Fruit fly (Drosophila melanogaster): Measurements from ENCODE around the gene CG11927.

Gene CG11927

dm6 chr2L:4820448-4821318 lies 26.9 kb upstream of the CG11927 start (continued):
- peak; percentile 18 for TF ChIP-seq chn (GFP tag; optimal IDR thresholded peaks at IDR 0.05)
- TF ChIP-seq prd (optimal IDR thresholded peaks at IDR 0.05), result no peak
- TF ChIP-seq prd (GFP tag; IDR thresholded peaks at IDR 0.05), result peak; percentile 77
- TF ChIP-seq fd96Cb (tag; optimal IDR thresholded peaks at IDR 0.05), result peak; percentile 20
- TF ChIP-seq slp2 (GFP tag; optimal IDR thresholded peaks at IDR 0.05), result peak; percentile 51
- no peak for TF ChIP-seq gce (GFP tag; IDR thresholded peaks at IDR 0.05)
- TF ChIP-seq CG13624 (GFP tag; optimal IDR thresholded peaks at IDR 0.05), result no peak
- peak; percentile 19 for TF ChIP-seq slou (GFP tag; optimal IDR thresholded peaks at IDR 0.05)
- peak; percentile 42 for TF ChIP-seq CG13424 (tag; optimal IDR thresholded peaks at IDR 0.05)
- peak; percentile 24 for TF ChIP-seq jing (GFP tag; optimal IDR thresholded peaks at IDR 0.05)
- TF ChIP-seq Dbx (GFP tag; IDR thresholded peaks at IDR 0.05), result 0 out of 3 replicates have a peak, but pooled peaks have one; percentile 19
- TF ChIP-seq CG4404 (GFP tag; IDR thresholded peaks at IDR 0.05), result peak; percentile 25
- no peak for TF ChIP-seq Elba2 (GFP tag; optimal IDR thresholded peaks at IDR 0.05)
- TF ChIP-seq CG16815 (GFP tag; optimal IDR thresholded peaks at IDR 0.05), result peak; percentile 44
- peak; percentile 10 for TF ChIP-seq CG33557 (GFP tag; optimal IDR thresholded peaks at IDR 0.05)
- no peak for TF ChIP-seq MTF-1 (GFP tag; optimal IDR thresholded peaks at IDR 0.05; ENCODE audit: borderline replicate concordance)
- TF ChIP-seq Rx (GFP tag; IDR thresholded peaks at IDR 0.05), result peak; percentile 57
- TF ChIP-seq cato (GFP tag; optimal IDR thresholded peaks at IDR 0.05; ENCODE audit: borderline replicate concordance), result peak; percentile 24
- peak; percentile 68 for TF ChIP-seq fd102C (GFP tag; optimal IDR thresholded peaks at IDR 0.05)
- peak; percentile 65 for TF ChIP-seq CG6689 (GFP tag; IDR thresholded peaks at IDR 0.05)
- TF ChIP-seq lmd (GFP tag; IDR thresholded peaks at IDR 0.05), result peak; percentile 50
- peak; percentile 31 for TF ChIP-seq CG30020 (tag; optimal IDR thresholded peaks at IDR 0.05)
- TF ChIP-seq peb (GFP tag; IDR thresholded peaks at IDR 0.05), result peak; percentile 66
- no peak for TF ChIP-seq tup (GFP tag; optimal IDR thresholded peaks at IDR 0.05)
- TF ChIP-seq sisA (GFP tag; IDR thresholded peaks at IDR 0.05), result peak; percentile 39
- peak; percentile 13 for TF ChIP-seq caup (GFP tag; optimal IDR thresholded peaks at IDR 0.05; ENCODE audit: severe bottlenecking)
- TF ChIP-seq odd (GFP tag; optimal IDR thresholded peaks at IDR 0.05), result no peak
- TF ChIP-seq CG8290 (GFP tag; optimal IDR thresholded peaks at IDR 0.05), result no peak
- TF ChIP-seq CG8290 (tag; optimal IDR thresholded peaks at IDR 0.05), result peak; percentile 52 to 74
- no peak for TF ChIP-seq CG4424 (GFP tag; optimal IDR thresholded peaks at IDR 0.05)
- peak; percentile 19 for TF ChIP-seq CG6654 (GFP tag; optimal IDR thresholded peaks at IDR 0.05)
- 0 out of 2 replicates have a peak, but pooled peaks have one; percentile 20 for TF ChIP-seq Nf-YA (GFP tag; IDR thresholded peaks at IDR 0.05)
- TF ChIP-seq Trl (optimal IDR thresholded peaks at IDR 0.05), result peak; percentile 57 to 63
- no peak for TF ChIP-seq Trl (GFP tag; optimal IDR thresholded peaks at IDR 0.05)
- TF ChIP-seq tio (GFP tag; optimal IDR thresholded peaks at IDR 0.05), result peak; percentile 69
- peak; percentile 30 for TF ChIP-seq tap (tag; optimal IDR thresholded peaks at IDR 0.05)
- TF ChIP-seq CG18599 (GFP tag; optimal IDR thresholded peaks at IDR 0.05), result no peak
- TF ChIP-seq Jarid2 (GFP tag; optimal IDR thresholded peaks at IDR 0.05), result no peak
- TF ChIP-seq CG10321 (GFP tag; IDR thresholded peaks at IDR 0.05), result no peak
- no peak for TF ChIP-seq CG18262 (tag; optimal IDR thresholded peaks at IDR 0.05)
- TF ChIP-seq sim (GFP tag; IDR thresholded peaks at IDR 0.05), result no peak
- TF ChIP-seq CG9932 (GFP tag; IDR thresholded peaks at IDR 0.05), result no peak; the same call in 1 of the 2 replicates
- TF ChIP-seq psq (GFP tag; optimal IDR thresholded peaks at IDR 0.05), result peak; percentile 33
- peak; percentile 74 for TF ChIP-seq CG2712 (tag; optimal IDR thresholded peaks at IDR 0.05)
- no peak for TF ChIP-seq CG34376 (GFP tag; optimal IDR thresholded peaks at IDR 0.05)
- TF ChIP-seq CG9215 (GFP tag; IDR thresholded peaks at IDR 0.05), result peak; percentile 55
- TF ChIP-seq trh (GFP tag; optimal IDR thresholded peaks at IDR 0.05), result no peak
- TF ChIP-seq Hr78 (GFP tag; optimal IDR thresholded peaks at IDR 0.05), result peak in 1 of 2 experiments; percentile 21
- peak in 1 of 2 experiments; percentile 41 for TF ChIP-seq chif (GFP tag; optimal IDR thresholded peaks at IDR 0.05)
- peak; percentile 65 for TF ChIP-seq slbo (GFP tag; IDR thresholded peaks at IDR 0.05)
